Fruit fly (Drosophila melanogaster): Measurements from ENCODE around the gene CG14434.
A peak's percentile ranks its signal among the peaks of the same experiment; 100 is the strongest.

dm6 chrX:6861523-6862077, 5.4 kb downstream of the CG14434 start:
- TF ChIP-seq CG11617 (GFP tag; optimal IDR thresholded peaks at IDR 0.05), result peak; percentile 64
- TF ChIP-seq cnc (optimal IDR thresholded peaks at IDR 0.05), result no peak
- TF ChIP-seq Crg-1 (GFP tag; optimal IDR thresholded peaks at IDR 0.05), result no peak
- peak; percentile 71 for TF ChIP-seq CG7045 (GFP tag; optimal IDR thresholded peaks at IDR 0.05)
- TF ChIP-seq Hr96 (GFP tag; optimal IDR thresholded peaks at IDR 0.05), result peak; percentile 61

Data from whole organism, adult.